Worm (Caenorhabditis elegans): ENCODE data around the gene M05D6.8.

The M05D6.8 gene

DNA sequence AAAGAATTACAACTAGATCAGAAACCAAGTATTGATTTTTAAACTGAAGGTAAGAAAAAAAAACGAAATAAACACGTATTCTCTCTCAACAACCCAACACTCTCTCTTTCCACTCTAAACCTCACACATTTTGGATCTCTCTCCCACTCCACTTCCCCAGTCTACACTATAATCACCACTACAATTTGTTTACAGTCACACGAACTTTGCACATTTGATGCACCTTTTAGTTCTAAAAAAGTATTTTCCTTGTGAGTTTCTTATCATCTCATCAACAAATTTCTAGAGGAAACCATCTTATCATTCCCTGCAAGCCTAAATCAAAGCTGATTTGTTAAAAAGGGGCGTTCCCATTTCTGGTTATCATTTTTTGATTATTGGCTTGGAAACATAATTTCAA, 13.5 kb upstream of the M05D6.8 start (continued):
- no peak for TF ChIP-seq nhr-10 (tag; optimal IDR thresholded peaks at IDR 0.05)
- TF ChIP-seq pha-4 (GFP tag; IDR thresholded peaks at IDR 0.05) = 0 out of 2 replicates have a peak, but pooled peaks have one; percentile 42
- TF ChIP-seq pha-4 (tag; optimal IDR thresholded peaks at IDR 0.05) = no peak
- TF ChIP-seq hlh-11 (tag; optimal IDR thresholded peaks at IDR 0.05) = peak; percentile 87
- peak; percentile 73 for TF ChIP-seq nhr-77 (tag; optimal IDR thresholded peaks at IDR 0.05)
- peak in 1 of 2 experiments; percentile 77 for TF ChIP-seq daf-16 (GFP tag; optimal IDR thresholded peaks at IDR 0.05)
- TF ChIP-seq daf-16 (tag; optimal IDR thresholded peaks at IDR 0.05) = peak; percentile 98
- TF ChIP-seq lin-39 (tag; optimal IDR thresholded peaks at IDR 0.05) = no peak
- TF ChIP-seq nhr-42 (GFP tag; IDR thresholded peaks at IDR 0.05) = no peak
- no peak for TF ChIP-seq tag-97 (GFP tag; IDR thresholded peaks at IDR 0.05)
- peak; percentile 30 for TF ChIP-seq mes-2 (tag; optimal IDR thresholded peaks at IDR 0.05; ENCODE audit: poor library complexity, severe bottlenecking)
- TF ChIP-seq ceh-28 (tag; optimal IDR thresholded peaks at IDR 0.05) = no peak
- no peak for TF ChIP-seq dpl-1 (GFP tag; optimal IDR thresholded peaks at IDR 0.05)
- TF ChIP-seq Y48G9A.11 (GFP tag; IDR thresholded peaks at IDR 0.05) = no peak
- TF ChIP-seq dmd-6 (GFP tag; IDR thresholded peaks at IDR 0.05) = peak; percentile 85

- TF ChIP-seq F37D6.2 (tag; optimal IDR thresholded peaks at IDR 0.05) = no peak
- peak; percentile 4 for TF ChIP-seq nhr-28 (tag; optimal IDR thresholded peaks at IDR 0.05)
- TF ChIP-seq aha-1 (tag) = peak; percentile 100
- TF ChIP-seq mdl-1 (tag; optimal IDR thresholded peaks at IDR 0.05) = peak in 1 of 2 experiments; percentile 44
- peak; percentile 29 for TF ChIP-seq mep-1 (tag; optimal IDR thresholded peaks at IDR 0.05)
- TF ChIP-seq hif-1 (tag; optimal IDR thresholded peaks at IDR 0.05) = peak; percentile 94 to 100
- peak; percentile 15 for TF ChIP-seq mes-2 (tag; optimal IDR thresholded peaks at IDR 0.05; ENCODE audit: poor library complexity, severe bottlenecking)
- peak; percentile 51 for TF ChIP-seq nhr-48 (tag; optimal IDR thresholded peaks at IDR 0.05)
- peak; percentile 80 for TF ChIP-seq dmd-6 (GFP tag; IDR thresholded peaks at IDR 0.05)
- no peak for TF ChIP-seq php-3 (GFP tag; IDR thresholded peaks at IDR 0.05)
- TF ChIP-seq F26F4.8 (GFP tag; conservative IDR thresholded peaks at IDR 0.05) = no peak
- no peak for TF ChIP-seq zip-2 (tag; optimal IDR thresholded peaks at IDR 0.05)
- TF ChIP-seq lsy-2 (tag; optimal IDR thresholded peaks at IDR 0.05) = no peak
- peak; percentile 39 for TF ChIP-seq hlh-11 (tag; optimal IDR thresholded peaks at IDR 0.05)
- peak; percentile 10 for TF ChIP-seq hlh-30 (tag; optimal IDR thresholded peaks at IDR 0.05; ENCODE audit: insufficient read depth)
Measured at ce11 chrII:8483793-8484186, 12.8 kb upstream of the M05D6.8 start, which contains the start of gene taap-1. Gene taap-1 (minus strand): TSS chrII:8483871.

- TF ChIP-seq F37D6.2 (tag; optimal IDR thresholded peaks at IDR 0.05) = no peak
- TF ChIP-seq mxl-3 (GFP tag; optimal IDR thresholded peaks at IDR 0.05) = peak; percentile 14
- TF ChIP-seq lin-1 (GFP tag; IDR thresholded peaks at IDR 0.05) = no peak
- no peak for TF ChIP-seq spr-3 (GFP tag; optimal IDR thresholded peaks at IDR 0.05)
- no peak for TF ChIP-seq vab-7 (GFP tag; IDR thresholded peaks at IDR 0.05)
- TF ChIP-seq mep-1 (tag; optimal IDR thresholded peaks at IDR 0.05) = no peak
- TF ChIP-seq nhr-11 (tag; optimal IDR thresholded peaks at IDR 0.05) = peak; percentile 40
- TF ChIP-seq ama-1 (optimal IDR thresholded peaks at IDR 0.05) = peak; percentile 26
- TF ChIP-seq nhr-41 (GFP tag; IDR thresholded peaks at IDR 0.05) = no peak
- peak; percentile 99 for TF ChIP-seq nhr-28 (tag; optimal IDR thresholded peaks at IDR 0.05)
- TF ChIP-seq ctbp-1 (GFP tag; IDR thresholded peaks at IDR 0.05) = no peak
- no peak for TF ChIP-seq attf-4 (tag; optimal IDR thresholded peaks at IDR 0.05)
- peak; percentile 23 for TF ChIP-seq dpl-1 (GFP tag; optimal IDR thresholded peaks at IDR 0.05)
- no peak for TF ChIP-seq saeg-2 (GFP tag; IDR thresholded peaks at IDR 0.05)
- peak; percentile 42 for TF ChIP-seq pqm-1 (tag; optimal IDR thresholded peaks at IDR 0.05)
- TF ChIP-seq zip-11 (GFP tag; IDR thresholded peaks at IDR 0.05) = no peak
- TF ChIP-seq lin-38 (GFP tag; IDR thresholded peaks at IDR 0.05) = peak; percentile 46
- no peak for TF ChIP-seq pha-4 (GFP tag; IDR thresholded peaks at IDR 0.05)
- no peak for TF ChIP-seq pha-4 (tag; optimal IDR thresholded peaks at IDR 0.05)
- no peak for TF ChIP-seq arid-1 (GFP tag; conservative IDR thresholded peaks at IDR 0.05)
- TF ChIP-seq spr-1 (tag; optimal IDR thresholded peaks at IDR 0.05) = no peak
- TF ChIP-seq daf-8 (GFP tag; IDR thresholded peaks at IDR 0.05) = no peak
- no peak for TF ChIP-seq fkh-10 (GFP tag; optimal IDR thresholded peaks at IDR 0.05)
- TF ChIP-seq nhr-111 (GFP tag; optimal IDR thresholded peaks at IDR 0.05) = no peak
- no peak for TF ChIP-seq T26A8.4 (GFP tag; IDR thresholded peaks at IDR 0.05)
- no peak for TF ChIP-seq F44E2.7 (GFP tag; IDR thresholded peaks at IDR 0.05)
- no peak for TF ChIP-seq ztf-11 (tag; optimal IDR thresholded peaks at IDR 0.05)
Measured at ce11 chrII:8483124-8483792, 12.2 kb upstream of the M05D6.8 start.

Measured in whole organism, L4 larva.